Fruit fly (Drosophila melanogaster) whole organism, embryonic: ENCODE measurements around the gene Polr3E.

Source experiments
- ATbp ChIP-seq: fragments of 200-800 bp; sonication (Bioruptor generic); optimal IDR thresholded peaks from 2 replicates; lab custom pipeline; 2017; ENCODE audit warnings: missing biosample characterization, mild to moderate bottlenecking, missing genetic modification characterization, missing genetic modification reagents
- CG10321 ChIP-seq: fragments of 200-800 bp; sonication (Bioruptor generic); IDR thresholded peaks from 2 replicates; pipeline ENCODE4 v1.3.6; 2022; ENCODE audit warnings: missing biosample characterization, missing genetic modification characterization
- CG10366 ChIP-seq: fragments of 200-800 bp; sonication (Bioruptor generic); IDR thresholded peaks from 2 replicates; pipeline ENCODE4 v1.3.6; 2022; ENCODE audit warnings: missing biosample characterization, missing genetic modification characterization
- CG11723 ChIP-seq: fragments of 200-800 bp; sonication (Bioruptor generic); optimal IDR thresholded peaks from 2 replicates; lab custom pipeline; 2017; ENCODE audit warnings: missing biosample characterization, mild to moderate bottlenecking, missing genetic modification characterization
- CG12769 ChIP-seq: fragments of 200-800 bp; sonication (Bioruptor generic); optimal IDR thresholded peaks from 2 replicates; lab custom pipeline; 2019; ENCODE audit warnings: missing biosample characterization, mild to moderate bottlenecking, missing genetic modification characterization, moderate library complexity
- CG13123 ChIP-seq: fragments of 200-800 bp; sonication (Bioruptor generic); optimal IDR thresholded peaks from 2 replicates; lab custom pipeline; 2016; ENCODE audit warnings: missing biosample characterization, missing genetic modification characterization
- CG13296 ChIP-seq: fragments of 200-800 bp; sonication (Bioruptor generic); optimal IDR thresholded peaks from 3 replicates; lab custom pipeline; 2018; ENCODE audit warnings: missing biosample characterization, mild to moderate bottlenecking, missing genetic modification characterization
- CG1647 ChIP-seq: fragments of 200-800 bp; sonication (Bioruptor generic); optimal IDR thresholded peaks from 3 replicates; lab custom pipeline; 2016; ENCODE audit warnings: missing biosample characterization, missing genetic modification characterization
- CG17912 ChIP-seq: fragments of 200-800 bp; sonication (Bioruptor generic); optimal IDR thresholded peaks from 2 replicates; lab custom pipeline; 2018; ENCODE audit warnings: missing biosample characterization, mild to moderate bottlenecking, missing genetic modification characterization
- CG31224 ChIP-seq: fragments of 200-800 bp; sonication (Bioruptor generic); IDR thresholded peaks from 2 replicates; pipeline ENCODE4 v1.3.6; 2022; ENCODE audit warnings: missing biosample characterization, missing genetic modification characterization
- CG3847 ChIP-seq: fragments of 200-800 bp; sonication (Bioruptor generic); IDR thresholded peaks from 2 replicates; pipeline ENCODE4 v1.3.6; 2022; ENCODE audit warnings: missing biosample characterization, missing genetic modification characterization
- CG7839 ChIP-seq: fragments of 200-800 bp; sonication (Bioruptor generic); optimal IDR thresholded peaks from 3 replicates; lab custom pipeline; 2018; ENCODE audit warnings: missing biosample characterization, mild to moderate bottlenecking, missing genetic modification characterization, moderate library complexity
- CG7987 ChIP-seq: fragments of 200-800 bp; sonication (Bioruptor generic); optimal IDR thresholded peaks from 2 replicates; lab custom pipeline; 2018; ENCODE audit warnings: missing biosample characterization, mild to moderate bottlenecking, missing genetic modification characterization, moderate library complexity
- CG9727 ChIP-seq: fragments of 200-800 bp; sonication (Bioruptor generic); optimal IDR thresholded peaks from 3 replicates; lab custom pipeline; 2017; ENCODE audit warnings: missing biosample characterization, mild to moderate bottlenecking, missing genetic modification characterization
- Dbx ChIP-seq: fragments of 200-800 bp; sonication (Bioruptor generic); IDR thresholded peaks from 3 replicates; pipeline ENCODE4 v1.3.6; 2022; ENCODE audit warnings: missing biosample characterization, missing genetic modification characterization
- Dp ChIP-seq: fragments of 200-800 bp; sonication (Bioruptor generic); optimal IDR thresholded peaks from 2 replicates; lab custom pipeline; 2018; ENCODE audit warnings: missing biosample characterization, mild to moderate bottlenecking, missing genetic modification characterization, moderate library complexity
- E2f2 ChIP-seq: fragments of 200-800 bp; sonication (Bioruptor generic); IDR thresholded peaks from 2 replicates; pipeline ENCODE4 v1.3.6; 2022; ENCODE audit warnings: missing biosample characterization, missing genetic modification characterization
- Ets65A ChIP-seq: fragments of 200-800 bp; sonication (Bioruptor generic); peaks from one replicate; lab custom pipeline; 2016; ENCODE audit warnings: missing biosample characterization, missing genetic modification characterization
- HLHmδ ChIP-seq: fragments of 200-800 bp; sonication (Bioruptor generic); optimal IDR thresholded peaks from 2 replicates; lab custom pipeline; 2018; ENCODE audit warnings: missing biosample characterization, mild to moderate bottlenecking, missing genetic modification characterization, moderate library complexity
- Hr78 ChIP-seq, 2 experiments: fragments of 200-800 bp in 1 of 2; fragments of >200 bp in 1 of 2; sonication (Bioruptor generic) in 1 of 2; optimal IDR thresholded peaks; 2 replicates each; lab custom pipeline; 2017 to 2019; ENCODE audit warnings: missing biosample characterization in 2 of 2, missing genetic modification characterization in 2 of 2, mild to moderate bottlenecking in 1 of 2, moderate library complexity in 1 of 2
- Hsf ChIP-seq: fragments of 200-800 bp; sonication (Bioruptor generic); optimal IDR thresholded peaks from 3 replicates; lab custom pipeline; 2016; ENCODE audit warnings: missing biosample characterization, missing genetic modification characterization
- MTF-1 ChIP-seq: fragments of 200-800 bp; sonication (Bioruptor generic); optimal IDR thresholded peaks from 2 replicates; lab custom pipeline; 2018; ENCODE audit warnings: missing biosample characterization, mild to moderate bottlenecking, missing genetic modification characterization, borderline replicate concordance
- Max ChIP-seq: fragments of 200-800 bp; sonication (Bioruptor generic); optimal IDR thresholded peaks from 2 replicates; lab custom pipeline; 2016; ENCODE audit warnings: missing biosample characterization, mild to moderate bottlenecking, missing genetic modification characterization
- Mes4 ChIP-seq: fragments of 200-800 bp; sonication (Bioruptor generic); optimal IDR thresholded peaks from 2 replicates; lab custom pipeline; 2016; ENCODE audit warnings: missing biosample characterization, missing genetic modification characterization
- Poxn ChIP-seq: fragments of 200-800 bp; sonication (Bioruptor generic); IDR thresholded peaks from 2 replicates; pipeline ENCODE4 v1.3.6; 2022; ENCODE audit warnings: missing biosample characterization, missing genetic modification characterization
- Ravus ChIP-seq: fragments of 200-800 bp; sonication (Bioruptor generic); IDR thresholded peaks from 2 replicates; pipeline ENCODE4 v1.3.6; 2022; ENCODE audit warnings: missing biosample characterization, missing genetic modification characterization
- Sin3A ChIP-seq: fragments of >200 bp; optimal IDR thresholded peaks from 2 replicates; lab custom pipeline; 2018
- Usf ChIP-seq: fragments of 200-800 bp; sonication (Bioruptor generic); optimal IDR thresholded peaks from 2 replicates; lab custom pipeline; 2017; ENCODE audit warnings: missing genotype, missing biosample characterization, missing genetic modification characterization
- amos ChIP-seq: fragments of 200-800 bp; sonication (Bioruptor generic); IDR thresholded peaks from 2 replicates; pipeline ENCODE4 v1.3.6; 2022; ENCODE audit warnings: missing biosample characterization, missing genetic modification characterization; ENCODE audit not compliant: partially characterized antibody
- az2 ChIP-seq: fragments of 200-800 bp; sonication (Bioruptor generic); optimal IDR thresholded peaks from 3 replicates; lab custom pipeline; 2016; ENCODE audit warnings: missing biosample characterization, missing genetic modification characterization
- bab2 ChIP-seq: fragments of 200-800 bp; sonication (Bioruptor generic); optimal IDR thresholded peaks from 2 replicates; lab custom pipeline; 2016; ENCODE audit warnings: missing biosample characterization, missing genetic modification characterization
- bbx ChIP-seq: fragments of 200-800 bp; sonication (Bioruptor generic); IDR thresholded peaks from 2 replicates; pipeline ENCODE4 v1.3.6; 2022; ENCODE audit warnings: missing biosample characterization, missing genetic modification characterization; ENCODE audit not compliant: partially characterized antibody
- bigmax ChIP-seq: fragments of 200-800 bp; sonication (Bioruptor generic); optimal IDR thresholded peaks from 2 replicates; lab custom pipeline; 2018; ENCODE audit warnings: missing biosample characterization, mild to moderate bottlenecking, missing genetic modification characterization
- cas ChIP-seq: fragments of 200-800 bp; sonication (Bioruptor generic); IDR thresholded peaks from 2 replicates; pipeline ENCODE4 v1.3.6; 2022; ENCODE audit warnings: missing biosample characterization, missing genetic modification characterization
- caup ChIP-seq: fragments of 200-800 bp; sonication (Bioruptor generic); optimal IDR thresholded peaks from 3 replicates; lab custom pipeline; 2017; ENCODE audit warnings: missing biosample characterization, mild to moderate bottlenecking, missing genetic modification characterization, moderate library complexity; ENCODE audit not compliant: severe bottlenecking
- chinmo ChIP-seq: fragments of 200-800 bp; sonication (Bioruptor generic); IDR thresholded peaks from 4 replicates; pipeline ENCODE4 v1.3.6; 2022; ENCODE audit warnings: missing biosample characterization, missing genetic modification characterization; ENCODE audit not compliant: partially characterized antibody
- crc ChIP-seq: fragments of 200-800 bp; sonication (Bioruptor generic); optimal IDR thresholded peaks from 2 replicates; lab custom pipeline; 2016; ENCODE audit warnings: missing biosample characterization, missing genetic modification characterization
- da ChIP-seq: fragments of 200-800 bp; sonication (Bioruptor generic); optimal IDR thresholded peaks from 2 replicates; lab custom pipeline; 2016; ENCODE audit warnings: missing biosample characterization, missing genetic modification characterization
- danr ChIP-seq: fragments of 200-800 bp; sonication (Bioruptor generic); IDR thresholded peaks from 2 replicates; pipeline ENCODE4 v1.3.6; 2022; ENCODE audit warnings: missing biosample characterization, missing genetic modification characterization
- gce ChIP-seq: fragments of 200-800 bp; sonication (Bioruptor generic); IDR thresholded peaks from 3 replicates; pipeline ENCODE4 v1.3.6; 2022; ENCODE audit warnings: missing biosample characterization, missing genetic modification characterization
- mam ChIP-seq: fragments of 200-800 bp; sonication (Bioruptor generic); optimal IDR thresholded peaks from 3 replicates; lab custom pipeline; 2016; ENCODE audit warnings: missing biosample characterization, missing genetic modification characterization
- prd ChIP-seq, 3 experiments: fragments of >200 bp in 2 of 3; fragments of 200-800 bp in 1 of 3; sonication (Bioruptor generic) in 1 of 3; optimal IDR thresholded peaks in 2 of 3; IDR thresholded peaks in 1 of 3; 2 replicates in 2 of 3; 3 replicates in 1 of 3; pipeline versions ENCODE4 v1.3.6 to Lab custom; 2017 to 2022; ENCODE audit warnings: missing biosample characterization in 1 of 3, missing genetic modification characterization in 1 of 3
- row ChIP-seq: fragments of 200-800 bp; sonication (Bioruptor generic); IDR thresholded peaks from 3 replicates; pipeline ENCODE4 v1.3.6; 2022; ENCODE audit warnings: missing biosample characterization, missing genetic modification characterization
- schlank ChIP-seq: fragments of 200-800 bp; sonication (Bioruptor generic); optimal IDR thresholded peaks from 2 replicates; lab custom pipeline; 2018; ENCODE audit warnings: missing biosample characterization, mild to moderate bottlenecking, missing genetic modification characterization
- sens ChIP-seq: fragments of 200-800 bp; sonication (Bioruptor generic); peaks from one replicate; lab custom pipeline; 2016; ENCODE audit warnings: missing biosample characterization, missing genetic modification characterization
- sens-2 ChIP-seq: fragments of 200-800 bp; sonication (Bioruptor generic); IDR thresholded peaks from 2 replicates; pipeline ENCODE4 v1.3.6; 2022; ENCODE audit warnings: missing biosample characterization, missing genetic modification characterization
- sima ChIP-seq: fragments of 200-800 bp; sonication (Bioruptor generic); optimal IDR thresholded peaks from 2 replicates; lab custom pipeline; 2016; ENCODE audit warnings: missing biosample characterization, missing genetic modification characterization
- zfh2 ChIP-seq: fragments of 200-800 bp; sonication (Bioruptor generic); optimal IDR thresholded peaks from 2 replicates; lab custom pipeline; 2016; ENCODE audit warnings: missing biosample characterization, missing genetic modification characterization

The Polr3E gene

DNA sequence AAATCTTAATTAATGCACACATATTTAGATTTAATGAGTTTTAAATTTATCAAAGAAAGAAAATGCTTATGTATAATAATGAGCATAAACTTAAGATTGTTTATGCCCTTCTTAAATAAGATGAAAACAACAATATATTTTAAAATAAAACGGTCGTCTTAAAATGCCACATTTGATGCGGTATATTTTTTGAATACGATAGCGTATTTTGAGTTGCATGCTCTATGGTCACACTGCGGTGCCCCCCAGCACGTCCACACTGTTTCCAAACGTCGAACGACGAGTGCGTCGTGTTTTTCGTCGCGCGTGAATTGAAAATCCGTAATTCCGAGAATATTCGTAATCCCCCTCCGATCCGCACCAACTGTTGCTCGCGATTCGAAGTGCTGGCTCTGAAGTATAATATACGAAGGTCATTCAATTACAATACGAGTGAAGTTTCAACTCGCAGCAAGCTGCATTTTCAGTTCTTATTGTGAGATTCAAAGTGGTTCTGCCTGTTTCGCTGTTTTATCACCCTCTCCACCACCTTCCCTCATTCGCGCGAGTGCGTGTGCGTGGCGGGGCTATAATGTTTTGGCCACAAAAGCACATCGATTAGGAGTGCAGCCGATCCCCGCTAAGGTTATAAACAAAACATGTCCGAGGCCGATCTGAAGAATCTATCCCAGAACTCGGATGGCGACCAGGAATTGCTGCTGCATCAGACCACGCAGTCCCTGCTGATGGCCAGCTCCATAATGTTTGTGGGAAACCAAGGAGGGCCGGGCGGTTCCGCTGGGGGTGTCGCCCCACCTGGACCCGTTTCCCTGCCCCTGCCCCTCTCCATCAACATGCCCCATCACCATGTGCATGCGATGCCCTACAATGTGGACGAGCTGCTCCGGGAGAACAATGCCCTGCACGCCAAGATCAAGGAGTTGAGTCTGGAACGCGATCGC lies 2.9 kb downstream of the Polr3E start, which contains the start of gene siz (continued):
- TF ChIP-seq Max (GFP tag; lab: Kevin White, UChicago) (no peak), chinmo (GFP tag; lab: Robert Waterston, UW) (peak; percentile 76; the same call in 1 of the 4 replicates), sima (no peak), zfh2 (GFP tag; lab: Kevin White, UChicago) (no peak), E2f2 (GFP tag; lab: Robert Waterston, UW) (peak; percentile 77), CG10321 (GFP tag; lab: Robert Waterston, UW) (0 out of 2 replicates have a peak, but pooled peaks have one; percentile 10), CG7839 (tag; lab: Kevin White, UChicago) (no peak), Ravus (GFP tag; lab: Robert Waterston, UW) (no peak), mam (GFP tag; lab: Kevin White, UChicago) (no peak), prd (optimal IDR thresholded peaks at IDR 0.05; lab: Kevin White, UChicago) (no peak), prd (GFP tag; IDR thresholded peaks at IDR 0.05; lab: Robert Waterston, UW) (no peak), Mes4 (GFP tag; lab: Kevin White, UChicago) (peak; percentile 26), da (GFP tag; lab: Kevin White, UChicago) (no peak), CG17912 (no peak), CG3847 (GFP tag; lab: Robert Waterston, UW) (peak; percentile 41; the same call in 1 of the 2 replicates), CG11723 (GFP tag; lab: Kevin White, UChicago) (no peak), sens-2 (GFP tag; lab: Robert Waterston, UW) (no peak), caup (GFP tag; lab: Kevin White, UChicago) (peak; percentile 54), sens (GFP tag; lab: Kevin White, UChicago) (peak; percentile 85), CG10366 (GFP tag; lab: Robert Waterston, UW) (no peak), CG13296 (GFP tag; lab: Kevin White, UChicago) (peak; percentile 47), CG7987 (GFP tag; lab: Kevin White, UChicago) (peak; percentile 12), Dp (GFP tag; lab: Kevin White, UChicago) (peak; percentile 70), ATbp (no peak), CG12769 (peak; percentile 54), CG9727 (GFP tag; lab: Kevin White, UChicago) (peak; percentile 6), Usf (GFP tag; lab: Kevin White, UChicago) (no peak), HLHmδ (GFP tag; lab: Kevin White, UChicago) (peak; percentile 44), gce (GFP tag; lab: Robert Waterston, UW) (no peak), Hr78 (GFP tag; optimal IDR thresholded peaks at IDR 0.05; lab: Kevin White, UChicago) (peak in 1 of 2 experiments; percentile 15), Ets65A (no peak), CG13123 (GFP tag; lab: Kevin White, UChicago) (no peak), MTF-1 (peak; percentile 22), cas (GFP tag; lab: Robert Waterston, UW) (no peak), Sin3A (no peak), Dbx (GFP tag; lab: Robert Waterston, UW) (peak; percentile 17; the same call in 1 of the 3 replicates), Poxn (GFP tag; lab: Robert Waterston, UW) (no peak), az2 (GFP tag; lab: Kevin White, UChicago) (no peak), Hsf (GFP tag; lab: Kevin White, UChicago) (peak; percentile 36), bigmax (GFP tag; lab: Kevin White, UChicago) (peak; percentile 25), amos (GFP tag; lab: Robert Waterston, UW) (peak; percentile 61; the same call in 1 of the 2 replicates), bbx (GFP tag; lab: Robert Waterston, UW) (peak; percentile 48; the same call in 1 of the 2 replicates), schlank (tag; lab: Kevin White, UChicago) (no peak), crc (GFP tag; lab: Kevin White, UChicago) (no peak), CG1647 (GFP tag; lab: Kevin White, UChicago) (no peak), CG31224 (GFP tag; lab: Robert Waterston, UW) (no peak), bab2 (GFP tag; lab: Kevin White, UChicago) (no peak), danr (no peak), row (GFP tag; lab: Robert Waterston, UW) (peak; percentile 58)
